Fruit fly (Drosophila melanogaster) whole organism, adult: ENCODE data around the gene CG11164.

Source experiments
- CG12768 ChIP-seq: fragments of 200-800 bp; sonication (Bioruptor generic); optimal IDR thresholded peaks from 2 replicates; lab custom pipeline; 2017; ENCODE audit warnings: missing biosample characterization, missing genetic modification characterization, mild to moderate bottlenecking, moderate library complexity, missing genetic modification reagents
- CG14711 ChIP-seq: fragments of 200-800 bp; sonication (Bioruptor generic); optimal IDR thresholded peaks from 2 replicates; lab custom pipeline; 2018; ENCODE audit warnings: missing biosample characterization, mild to moderate bottlenecking, missing genetic modification characterization, moderate library complexity
- CG1620 ChIP-seq: fragments of 200-800 bp; sonication (Bioruptor generic); optimal IDR thresholded peaks from 2 replicates; lab custom pipeline; 2016; ENCODE audit warnings: missing biosample characterization, missing genetic modification characterization
- CG33017 ChIP-seq: fragments of 200-800 bp; sonication (Bioruptor generic); optimal IDR thresholded peaks from 2 replicates; lab custom pipeline; 2018; ENCODE audit warnings: missing biosample characterization, mild to moderate bottlenecking, missing genetic modification characterization, moderate library complexity
- CG5204 ChIP-seq: fragments of 200-800 bp; sonication (Bioruptor generic); optimal IDR thresholded peaks from 2 replicates; lab custom pipeline; 2016; ENCODE audit warnings: missing biosample characterization, missing genetic modification characterization
- CG7101 ChIP-seq: fragments of 200-800 bp; sonication (Bioruptor generic); optimal IDR thresholded peaks from 2 replicates; lab custom pipeline; 2018; ENCODE audit warnings: missing biosample characterization, mild to moderate bottlenecking, missing genetic modification characterization, moderate library complexity
- Clk ChIP-seq: fragments of 200-800 bp; sonication (Bioruptor generic); optimal IDR thresholded peaks from 2 replicates; lab custom pipeline; 2017; ENCODE audit warnings: missing biosample characterization, missing genetic modification characterization
- Mnt ChIP-seq: fragments of 200-800 bp; sonication (Bioruptor generic); optimal IDR thresholded peaks from 2 replicates; lab custom pipeline; 2016; ENCODE audit warnings: missing biosample characterization, mild to moderate bottlenecking, missing genetic modification characterization
- bab1 ChIP-seq: fragments of 200-800 bp; sonication (Bioruptor generic); optimal IDR thresholded peaks from 3 replicates; lab custom pipeline; 2019; ENCODE audit warnings: missing biosample characterization, mild to moderate bottlenecking, missing genetic modification characterization, moderate library complexity
- cnc ChIP-seq, 2 experiments: fragments of >200 bp; optimal IDR thresholded peaks; 2 replicates each; lab custom pipeline; 2017
- kay ChIP-seq: fragments of 200-800 bp; sonication (Bioruptor generic); peaks from one replicate; lab custom pipeline; 2016; ENCODE audit warnings: missing biosample characterization, missing genetic modification characterization, borderline replicate concordance
- toe ChIP-seq: fragments of 200-800 bp; sonication (Bioruptor generic); optimal IDR thresholded peaks from 2 replicates; lab custom pipeline; 2016; ENCODE audit warnings: missing biosample characterization, missing genetic modification characterization

- TF ChIP-seq CG33017 (no peak), Mnt (GFP tag; lab: Kevin White, UChicago) (peak; percentile 6), kay (GFP tag; lab: Kevin White, UChicago) (peak; percentile 7), CG1620 (GFP tag; lab: Kevin White, UChicago) (no peak), CG7101 (tag; lab: Kevin White, UChicago) (peak; percentile 46), CG14711 (tag; lab: Kevin White, UChicago) (peak; percentile 4), Clk (no peak), toe (no peak), CG5204 (no peak), cnc (optimal IDR thresholded peaks at IDR 0.05; lab: Kevin White, UChicago) (no peak), CG12768 (no peak), bab1 (GFP tag; lab: Kevin White, UChicago) (no peak)
Measured at dm6 chrX:13651170-13651569, 16.6 kb upstream of the CG11164 start.
